Fruit fly (Drosophila melanogaster): ENCODE data around the gene CG31465.

DNA sequence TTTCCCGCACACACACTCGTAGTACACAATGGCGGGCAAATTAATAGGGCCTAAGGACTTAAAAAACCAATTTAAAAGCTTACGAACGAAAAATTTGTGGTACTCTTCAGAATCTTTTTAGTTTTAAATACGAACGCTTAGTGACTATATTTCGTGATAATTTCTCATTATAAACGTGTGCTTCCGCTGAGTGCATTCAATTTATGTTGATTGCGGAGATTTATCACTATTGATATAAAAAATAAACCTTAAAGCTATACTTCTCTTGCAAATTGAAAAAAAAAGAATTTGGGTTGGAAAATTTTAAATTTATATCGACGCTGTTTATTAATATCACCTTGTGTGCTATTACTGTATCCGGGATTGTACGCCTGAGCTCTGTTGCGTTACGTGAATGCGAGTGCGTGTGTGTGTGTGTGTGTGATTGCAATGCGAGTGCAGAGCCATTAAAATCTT lies 31.6 kb upstream of the CG31465 start:
- TF ChIP-seq Jra (GFP tag; optimal IDR thresholded peaks at IDR 0.05) (peak; percentile 90), jim (GFP tag; optimal IDR thresholded peaks at IDR 0.05) (no peak), Abd-B (GFP tag; optimal IDR thresholded peaks at IDR 0.05) (no peak), Hr83 (GFP tag; optimal IDR thresholded peaks at IDR 0.05; ENCODE audit: poor library complexity, severe bottlenecking) (no peak), Hnf4 (GFP tag; optimal IDR thresholded peaks at IDR 0.05) (peak; percentile 89), OdsH (GFP tag; optimal IDR thresholded peaks at IDR 0.05) (peak; percentile 97), Hr78 (GFP tag; optimal IDR thresholded peaks at IDR 0.05) (no peak), Sp1 (GFP tag; optimal IDR thresholded peaks at IDR 0.05) (peak; percentile 96)
